Fruit fly (Drosophila melanogaster): ENCODE measurements around the gene Ten-m.

- TF ChIP-seq CG9948 (tag; optimal IDR thresholded peaks at IDR 0.05), result no peak
- TF ChIP-seq gl (tag; optimal IDR thresholded peaks at IDR 0.05), result no peak
- no peak for TF ChIP-seq CG32121 (GFP tag; IDR thresholded peaks at IDR 0.05)
- no peak for TF ChIP-seq Pif1A (GFP tag; optimal IDR thresholded peaks at IDR 0.05)
- TF ChIP-seq EcR (GFP tag; optimal IDR thresholded peaks at IDR 0.05), result no peak
These were observed 30.9 kb downstream of the Ten-m start for dm6 chr3L:22376783-22377182.
